Fruit fly (Drosophila melanogaster): Measurements from ENCODE around the gene Non3.

Non3 gene

DNA sequence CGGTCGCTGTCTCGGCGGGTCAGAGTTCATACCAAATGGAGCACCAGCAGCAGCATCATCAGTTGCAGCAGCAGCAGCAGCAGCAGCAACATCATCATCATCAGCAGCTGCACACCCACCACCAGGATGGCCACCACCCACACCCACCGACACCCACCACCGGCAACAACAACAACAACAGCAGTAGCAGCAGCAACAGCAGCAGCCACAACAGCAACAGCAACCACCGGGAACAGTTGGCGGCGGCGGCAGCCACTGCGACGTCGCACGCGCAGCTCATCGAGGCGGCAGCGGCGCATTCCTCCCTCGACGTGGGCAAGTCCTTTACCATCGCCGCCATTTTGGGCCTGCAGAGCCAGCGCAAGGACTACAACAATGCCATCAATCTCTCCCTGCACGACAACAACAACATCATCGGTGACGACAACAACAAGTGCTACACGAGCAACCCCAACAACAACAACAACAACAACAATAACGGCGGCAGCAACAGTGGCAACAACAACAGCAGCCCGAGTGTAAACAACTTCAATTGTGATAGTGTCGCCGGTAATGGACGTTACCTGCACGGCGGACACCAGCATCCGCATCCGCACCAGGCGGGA is 46.3 kb downstream of the Non3 start:
- TF ChIP-seq Dfd (GFP tag; optimal IDR thresholded peaks at IDR 0.05) (peak; percentile 89), Rel (GFP tag; optimal IDR thresholded peaks at IDR 0.05) (no peak), Rel (tag; optimal IDR thresholded peaks at IDR 0.05) (no peak), dsf (GFP tag; optimal IDR thresholded peaks at IDR 0.05; ENCODE audit: borderline replicate concordance) (no peak)

Data from whole organism, wandering third instar larva.